Comparison of ENCODE assay signal across 1 fruit fly cellular context in genomic region chrX:19018102-19018814, dm6.
A peak's percentile ranks its signal among the peaks of the same experiment; 100 is the strongest.
TF ChIP-seq lines count a peak whose summit lies in the region.

No protein-coding gene starts in this region.

TF ChIP-seq in whole organism, embryonic, 481 proteins besides CTCF, POLR2A, EP300 and RAD21 (continued from another document and continues in another):
- peak; percentile 66 for TF ChIP-seq Bdp1 (GFP tag; optimal IDR thresholded peaks at IDR 0.05; lab: Kevin White, UChicago)
- TF ChIP-seq Sox100B (GFP tag; optimal IDR thresholded peaks at IDR 0.05; lab: Kevin White, UChicago) = peak; percentile 65
- peak; percentile 56; the same call in 2 of the 3 replicates for TF ChIP-seq CG2889 (GFP tag; IDR thresholded peaks at IDR 0.05; lab: Robert Waterston, UW)
- peak; percentile 71 for TF ChIP-seq CG4404 (GFP tag; IDR thresholded peaks at IDR 0.05; lab: Robert Waterston, UW)
- TF ChIP-seq gcm (GFP tag; optimal IDR thresholded peaks at IDR 0.05; lab: Kevin White, UChicago) = peak; percentile 77
- peak; percentile 66 for TF ChIP-seq CG11398 (GFP tag; optimal IDR thresholded peaks at IDR 0.05; lab: Kevin White, UChicago)
- peak; percentile 87 for TF ChIP-seq jumu (GFP tag; optimal IDR thresholded peaks at IDR 0.05; lab: Kevin White, UChicago)
- TF ChIP-seq CG16815 (GFP tag; optimal IDR thresholded peaks at IDR 0.05; lab: Kevin White, UChicago) = peak; percentile 75
- TF ChIP-seq phol (tag; optimal IDR thresholded peaks at IDR 0.05; lab: Kevin White, UChicago) = peak; percentile 84
- peak; percentile 39 for TF ChIP-seq YL-1 (GFP tag; optimal IDR thresholded peaks at IDR 0.05; lab: Kevin White, UChicago)
- TF ChIP-seq shn (GFP tag; optimal IDR thresholded peaks at IDR 0.05; lab: Kevin White, UChicago) = peak; percentile 76
- TF ChIP-seq Doc2 (GFP tag; IDR thresholded peaks at IDR 0.05; lab: Robert Waterston, UW) = no peak
- TF ChIP-seq twi (tag; optimal IDR thresholded peaks at IDR 0.05; lab: Kevin White, UChicago) = peak; percentile 63
- peak; percentile 72 for TF ChIP-seq CG11723 (GFP tag; optimal IDR thresholded peaks at IDR 0.05; lab: Kevin White, UChicago)
- peak; percentile 71 for TF ChIP-seq Aef1 (GFP tag; IDR thresholded peaks at IDR 0.05; lab: Robert Waterston, UW)
- peak; percentile 59 for TF ChIP-seq fd3F (GFP tag; optimal IDR thresholded peaks at IDR 0.05; lab: Kevin White, UChicago)
- peak; percentile 63; the same call in 1 of the 2 replicates for TF ChIP-seq CG7372 (GFP tag; IDR thresholded peaks at IDR 0.05; lab: Robert Waterston, UW)
- TF ChIP-seq CG17829 (tag; optimal IDR thresholded peaks at IDR 0.05; lab: Kevin White, UChicago) = peak; percentile 84
- peak; percentile 57 for TF ChIP-seq CG1647 (GFP tag; optimal IDR thresholded peaks at IDR 0.05; lab: Kevin White, UChicago)
- TF ChIP-seq CG3065 (GFP tag; optimal IDR thresholded peaks at IDR 0.05; lab: Kevin White, UChicago) = peak; percentile 63
- TF ChIP-seq CG10462 (GFP tag; optimal IDR thresholded peaks at IDR 0.05; lab: Kevin White, UChicago) = peak; percentile 54
- TF ChIP-seq CG8944 (GFP tag; optimal IDR thresholded peaks at IDR 0.05; lab: Kevin White, UChicago) = peak; percentile 78
- peak; percentile 89 for TF ChIP-seq CG10979 (tag; optimal IDR thresholded peaks at IDR 0.05; lab: Kevin White, UChicago)
- TF ChIP-seq CG33557 (GFP tag; optimal IDR thresholded peaks at IDR 0.05; lab: Kevin White, UChicago) = peak; percentile 78
- peak; percentile 91 for TF ChIP-seq row (GFP tag; IDR thresholded peaks at IDR 0.05; lab: Robert Waterston, UW)
- 0 out of 2 replicates have a peak, but pooled peaks have one; percentile 19 for TF ChIP-seq klu (GFP tag; IDR thresholded peaks at IDR 0.05; lab: Robert Waterston, UW)
- TF ChIP-seq Xrp1 (GFP tag; IDR thresholded peaks at IDR 0.05; lab: Robert Waterston, UW) = peak; percentile 91
- TF ChIP-seq CG9437 (GFP tag; optimal IDR thresholded peaks at IDR 0.05; lab: Kevin White, UChicago) = peak; percentile 46
- TF ChIP-seq TFAM (GFP tag; optimal IDR thresholded peaks at IDR 0.05; lab: Kevin White, UChicago) = no peak
- peak; percentile 77; the same call in 2 of the 3 replicates for TF ChIP-seq CG11456 (GFP tag; IDR thresholded peaks at IDR 0.05; lab: Robert Waterston, UW)
- TF ChIP-seq z (GFP tag; IDR thresholded peaks at IDR 0.05; lab: Robert Waterston, UW) = peak; percentile 61; the same call in 1 of the 3 replicates
- TF ChIP-seq Eip74EF (GFP tag; optimal IDR thresholded peaks at IDR 0.05; lab: Kevin White, UChicago) = peak in 1 of 2 experiments; percentile 48
- no peak for TF ChIP-seq CG7745 (tag; optimal IDR thresholded peaks at IDR 0.05; lab: Kevin White, UChicago)
- peak; percentile 70 for TF ChIP-seq CG10147 (GFP tag; optimal IDR thresholded peaks at IDR 0.05; lab: Kevin White, UChicago)
- TF ChIP-seq HLH3B (GFP tag; IDR thresholded peaks at IDR 0.05; lab: Robert Waterston, UW) = peak; percentile 90
- peak; percentile 57 for TF ChIP-seq wor (GFP tag; IDR thresholded peaks at IDR 0.05; lab: Robert Waterston, UW)
- peak; percentile 34 for TF ChIP-seq tio (GFP tag; optimal IDR thresholded peaks at IDR 0.05; lab: Kevin White, UChicago)
- peak; percentile 78 for TF ChIP-seq fd96Cb (tag; optimal IDR thresholded peaks at IDR 0.05; lab: Kevin White, UChicago)
- peak; percentile 61 for TF ChIP-seq CG10431 (GFP tag; optimal IDR thresholded peaks at IDR 0.05; lab: Kevin White, UChicago)
- peak; percentile 60 for TF ChIP-seq maf-S (GFP tag; optimal IDR thresholded peaks at IDR 0.05; lab: Kevin White, UChicago)
- TF ChIP-seq ara (GFP tag; IDR thresholded peaks at IDR 0.05; lab: Robert Waterston, UW) = peak; percentile 82; the same call in 1 of the 2 replicates
- TF ChIP-seq CG17912 (GFP tag; optimal IDR thresholded peaks at IDR 0.05; lab: Kevin White, UChicago) = no peak
- TF ChIP-seq Lim3 (GFP tag; IDR thresholded peaks at IDR 0.05; lab: Robert Waterston, UW) = peak; percentile 42; the same call in 1 of the 2 replicates
- TF ChIP-seq prd (optimal IDR thresholded peaks at IDR 0.05; lab: Kevin White, UChicago) = no peak
- TF ChIP-seq prd (GFP tag; IDR thresholded peaks at IDR 0.05; lab: Robert Waterston, UW) = peak; percentile 86
- TF ChIP-seq sna (GFP tag; IDR thresholded peaks at IDR 0.05; lab: Robert Waterston, UW; ENCODE audit: partially characterized antibody) = no peak
- peak; percentile 46 for TF ChIP-seq CG34376 (GFP tag; optimal IDR thresholded peaks at IDR 0.05; lab: Kevin White, UChicago)
- TF ChIP-seq cad (GFP tag; optimal IDR thresholded peaks at IDR 0.05; lab: Kevin White, UChicago) = no peak
- peak; percentile 74 for TF ChIP-seq CG15601 (tag; optimal IDR thresholded peaks at IDR 0.05; lab: Kevin White, UChicago)
- TF ChIP-seq CG4282 (GFP tag; optimal IDR thresholded peaks at IDR 0.05; lab: Kevin White, UChicago) = no peak
- peak; percentile 68 for TF ChIP-seq tup (GFP tag; optimal IDR thresholded peaks at IDR 0.05; lab: Kevin White, UChicago)
- TF ChIP-seq D19B (GFP tag; optimal IDR thresholded peaks at IDR 0.05; lab: Kevin White, UChicago) = peak; percentile 42
- no peak for TF ChIP-seq lbe (GFP tag; optimal IDR thresholded peaks at IDR 0.05; lab: Kevin White, UChicago)
- no peak for TF ChIP-seq insv (GFP tag; optimal IDR thresholded peaks at IDR 0.05; lab: Kevin White, UChicago)
- peak; percentile 60; the same call in 1 of the 2 replicates for TF ChIP-seq crol (GFP tag; IDR thresholded peaks at IDR 0.05; lab: Robert Waterston, UW)
- TF ChIP-seq vvl (GFP tag; IDR thresholded peaks at IDR 0.05; lab: Robert Waterston, UW) = peak; percentile 90
- TF ChIP-seq hbn (GFP tag; IDR thresholded peaks at IDR 0.05; lab: Robert Waterston, UW; ENCODE audit: partially characterized antibody) = no peak
- peak; percentile 64 for TF ChIP-seq salm (tag; optimal IDR thresholded peaks at IDR 0.05; lab: Kevin White, UChicago)
- TF ChIP-seq ato (GFP tag; IDR thresholded peaks at IDR 0.05; lab: Robert Waterston, UW; ENCODE audit: partially characterized antibody) = no peak
- peak; percentile 66 for TF ChIP-seq pho (GFP tag; optimal IDR thresholded peaks at IDR 0.05; lab: Kevin White, UChicago)
- TF ChIP-seq CG33213 (GFP tag; optimal IDR thresholded peaks at IDR 0.05; lab: Kevin White, UChicago) = peak; percentile 72
- TF ChIP-seq CG17385 (GFP tag; optimal IDR thresholded peaks at IDR 0.05; lab: Kevin White, UChicago) = peak; percentile 78
- peak; percentile 94 for TF ChIP-seq ci (GFP tag; IDR thresholded peaks at IDR 0.05; lab: Robert Waterston, UW)
- peak; percentile 85 for TF ChIP-seq Meics (GFP tag; optimal IDR thresholded peaks at IDR 0.05; lab: Kevin White, UChicago)
- peak; percentile 77 for TF ChIP-seq CG7357 (GFP tag; IDR thresholded peaks at IDR 0.05; lab: Robert Waterston, UW)
- peak; percentile 71 for TF ChIP-seq CG18476 (GFP tag; optimal IDR thresholded peaks at IDR 0.05; lab: Kevin White, UChicago)
- peak; percentile 89 for TF ChIP-seq ATbp (GFP tag; optimal IDR thresholded peaks at IDR 0.05; lab: Kevin White, UChicago)
- peak; percentile 91 for TF ChIP-seq CG18599 (GFP tag; optimal IDR thresholded peaks at IDR 0.05; lab: Kevin White, UChicago)
- peak in 1 of 2 experiments; percentile 25 for TF ChIP-seq crp (GFP tag; optimal IDR thresholded peaks at IDR 0.05; lab: Kevin White, UChicago)
- TF ChIP-seq nmo (GFP tag; optimal IDR thresholded peaks at IDR 0.05; lab: Kevin White, UChicago) = peak; percentile 80
- no peak; the same call in 1 of the 2 replicates for TF ChIP-seq dan (GFP tag; IDR thresholded peaks at IDR 0.05; lab: Robert Waterston, UW)
- TF ChIP-seq Max (GFP tag; optimal IDR thresholded peaks at IDR 0.05; lab: Kevin White, UChicago) = peak; percentile 51
- peak; percentile 64; the same call in 2 of the 3 replicates for TF ChIP-seq CG11695 (GFP tag; IDR thresholded peaks at IDR 0.05; lab: Robert Waterston, UW)
- TF ChIP-seq CG32767 (GFP tag; IDR thresholded peaks at IDR 0.05; lab: Robert Waterston, UW) = peak; percentile 66; the same call in 1 of the 2 replicates
- TF ChIP-seq CG17328 (GFP tag; IDR thresholded peaks at IDR 0.05; lab: Robert Waterston, UW) = peak; percentile 89
- peak; percentile 82 for TF ChIP-seq CG30431 (GFP tag; optimal IDR thresholded peaks at IDR 0.05; lab: Kevin White, UChicago)
- no peak for TF ChIP-seq Scr (GFP tag; IDR thresholded peaks at IDR 0.05; lab: Robert Waterston, UW; ENCODE audit: partially characterized antibody)
- TF ChIP-seq CG17186 (GFP tag; optimal IDR thresholded peaks at IDR 0.05; lab: Kevin White, UChicago) = peak; percentile 24
- TF ChIP-seq CG18262 (tag; optimal IDR thresholded peaks at IDR 0.05; lab: Kevin White, UChicago) = peak; percentile 84
- no peak for TF ChIP-seq CG13287 (GFP tag; IDR thresholded peaks at IDR 0.05; lab: Robert Waterston, UW; ENCODE audit: partially characterized antibody)
- peak; percentile 77 for TF ChIP-seq CrebB (tag; optimal IDR thresholded peaks at IDR 0.05; lab: Kevin White, UChicago)
- TF ChIP-seq ash1 (GFP tag; optimal IDR thresholded peaks at IDR 0.05; lab: Kevin White, UChicago) = no peak
- peak; percentile 90 for TF ChIP-seq dmrt99B (tag; optimal IDR thresholded peaks at IDR 0.05; lab: Kevin White, UChicago)
- TF ChIP-seq HmgZ (tag; optimal IDR thresholded peaks at IDR 0.05; lab: Kevin White, UChicago) = peak; percentile 71
- TF ChIP-seq Spps (tag; optimal IDR thresholded peaks at IDR 0.05; lab: Kevin White, UChicago) = peak; percentile 71
- TF ChIP-seq pum (GFP tag; optimal IDR thresholded peaks at IDR 0.05; lab: Kevin White, UChicago) = peak; percentile 70
- TF ChIP-seq yki (optimal IDR thresholded peaks at IDR 0.05; lab: Kevin White, UChicago) = no peak
- TF ChIP-seq fd102C (GFP tag; optimal IDR thresholded peaks at IDR 0.05; lab: Kevin White, UChicago) = no peak
- no peak for TF ChIP-seq CG10565 (GFP tag; optimal IDR thresholded peaks at IDR 0.05; lab: Kevin White, UChicago)
- TF ChIP-seq CG11560 (tag; IDR thresholded peaks at IDR 0.05; lab: Robert Waterston, UW) = peak; percentile 36; the same call in 2 of the 3 replicates
- TF ChIP-seq CG7987 (GFP tag; optimal IDR thresholded peaks at IDR 0.05; lab: Kevin White, UChicago) = peak; percentile 23
- peak; percentile 68 for TF ChIP-seq Dbx (GFP tag; IDR thresholded peaks at IDR 0.05; lab: Robert Waterston, UW)
- peak; percentile 82 for TF ChIP-seq CG9727 (GFP tag; optimal IDR thresholded peaks at IDR 0.05; lab: Kevin White, UChicago)
- peak; percentile 71 for TF ChIP-seq CG15514 (GFP tag; optimal IDR thresholded peaks at IDR 0.05; lab: Kevin White, UChicago)
- no peak for TF ChIP-seq Sin3A (optimal IDR thresholded peaks at IDR 0.05; lab: Kevin White, UChicago)
- peak; percentile 40 for TF ChIP-seq CG4617 (GFP tag; optimal IDR thresholded peaks at IDR 0.05; lab: Kevin White, UChicago; ENCODE audit: borderline replicate concordance)
- TF ChIP-seq Pdp1 (GFP tag; optimal IDR thresholded peaks at IDR 0.05; lab: Kevin White, UChicago) = peak; percentile 64 to 71
- peak; percentile 84 for TF ChIP-seq Side (GFP tag; optimal IDR thresholded peaks at IDR 0.05; lab: Kevin White, UChicago)
- TF ChIP-seq Asciz (GFP tag; optimal IDR thresholded peaks at IDR 0.05; lab: Kevin White, UChicago) = peak; percentile 64
- TF ChIP-seq CG42726 (GFP tag; IDR thresholded peaks at IDR 0.05; lab: Robert Waterston, UW; ENCODE audit: partially characterized antibody) = no peak
- TF ChIP-seq CG11504 (tag; optimal IDR thresholded peaks at IDR 0.05; lab: Kevin White, UChicago) = peak; percentile 86
- no peak for TF ChIP-seq eve (GFP tag; optimal IDR thresholded peaks at IDR 0.05; lab: Kevin White, UChicago)
- peak; percentile 88 for TF ChIP-seq CG2712 (tag; optimal IDR thresholded peaks at IDR 0.05; lab: Kevin White, UChicago)
- TF ChIP-seq CG6813 (GFP tag; optimal IDR thresholded peaks at IDR 0.05; lab: Kevin White, UChicago) = peak; percentile 86
- TF ChIP-seq gem (tag; optimal IDR thresholded peaks at IDR 0.05; lab: Kevin White, UChicago) = peak; percentile 89
- peak; percentile 71 for TF ChIP-seq Ada2b (GFP tag; IDR thresholded peaks at IDR 0.05; lab: Robert Waterston, UW)
- peak; percentile 83 for TF ChIP-seq ind (GFP tag; optimal IDR thresholded peaks at IDR 0.05; lab: Kevin White, UChicago)
- TF ChIP-seq Bgb (GFP tag; IDR thresholded peaks at IDR 0.05; lab: Robert Waterston, UW; ENCODE audit: partially characterized antibody) = 0 out of 2 replicates have a peak, but pooled peaks have one; percentile 25
- TF ChIP-seq Atf-2 (GFP tag; optimal IDR thresholded peaks at IDR 0.05; lab: Kevin White, UChicago) = peak; percentile 74
- TF ChIP-seq CG34422 (GFP tag; IDR thresholded peaks at IDR 0.05; lab: Robert Waterston, UW) = peak; percentile 66; the same call in 2 of the 3 replicates
- no peak for TF ChIP-seq CG8765 (GFP tag; IDR thresholded peaks at IDR 0.05; lab: Robert Waterston, UW)
- TF ChIP-seq Fer1 (GFP tag; optimal IDR thresholded peaks at IDR 0.05; lab: Kevin White, UChicago) = peak; percentile 86
- TF ChIP-seq ap (GFP tag; IDR thresholded peaks at IDR 0.05; lab: Robert Waterston, UW) = peak; percentile 61; the same call in 1 of the 2 replicates
- peak; percentile 80 for TF ChIP-seq PHDP (tag; optimal IDR thresholded peaks at IDR 0.05; lab: Kevin White, UChicago)
- TF ChIP-seq Nf-YC (tag; optimal IDR thresholded peaks at IDR 0.05; lab: Kevin White, UChicago) = peak; percentile 43
- peak; percentile 51 for TF ChIP-seq CG4854 (GFP tag; optimal IDR thresholded peaks at IDR 0.05; lab: Kevin White, UChicago)
- TF ChIP-seq sob (GFP tag; IDR thresholded peaks at IDR 0.05; lab: Robert Waterston, UW) = peak; percentile 75
- peak; percentile 15 for TF ChIP-seq B-H2 (GFP tag; optimal IDR thresholded peaks at IDR 0.05; lab: Kevin White, UChicago)
- TF ChIP-seq NC2β (GFP tag; optimal IDR thresholded peaks at IDR 0.05; lab: Kevin White, UChicago) = peak; percentile 81
- peak; percentile 75 for TF ChIP-seq CG10267 (tag; optimal IDR thresholded peaks at IDR 0.05; lab: Kevin White, UChicago)
- TF ChIP-seq CG12236 (GFP tag; optimal IDR thresholded peaks at IDR 0.05; lab: Kevin White, UChicago) = peak; percentile 32
- TF ChIP-seq scrt (GFP tag; optimal IDR thresholded peaks at IDR 0.05; lab: Kevin White, UChicago) = peak; percentile 73
- peak; percentile 34; the same call in 1 of the 2 replicates for TF ChIP-seq peb (GFP tag; IDR thresholded peaks at IDR 0.05; lab: Robert Waterston, UW)
- TF ChIP-seq D19A (tag; optimal IDR thresholded peaks at IDR 0.05; lab: Kevin White, UChicago) = peak; percentile 81
- peak; percentile 58 for TF ChIP-seq eyg (GFP tag; optimal IDR thresholded peaks at IDR 0.05; lab: Kevin White, UChicago)
- peak; percentile 78 for TF ChIP-seq ase (GFP tag; IDR thresholded peaks at IDR 0.05; lab: Robert Waterston, UW)
- no peak for TF ChIP-seq CG10321 (GFP tag; IDR thresholded peaks at IDR 0.05; lab: Robert Waterston, UW)
- peak; percentile 84 for TF ChIP-seq CoRest (tag; optimal IDR thresholded peaks at IDR 0.05; lab: Kevin White, UChicago)
